Worm (Caenorhabditis elegans) whole organism, midembryonic: ENCODE data around the gene fbxb-19.

Source experiments
- cog-1 ChIP-seq: sonication (generic microtip); optimal IDR thresholded peaks from 2 replicates; lab custom pipeline; 2016; ENCODE audit warnings: missing genetic modification characterization, missing compliant biosample characterization
- flt-1 ChIP-seq: fragments of 200-800 bp; sonication (Bioruptor generic); IDR thresholded peaks from 2 replicates; pipeline ENCODE4 v1.3.6; 2022; ENCODE audit warnings: missing genetic modification characterization, missing compliant biosample characterization
- klf-2 ChIP-seq: fragments of 200-800 bp; sonication (Bioruptor generic); conservative IDR thresholded peaks from 2 replicates; pipeline ENCODE4 v1.3.6; 2022; ENCODE audit warnings: missing genetic modification reagents, missing genetic modification characterization, missing compliant biosample characterization
- med-1 ChIP-seq: sonication (generic microtip); optimal IDR thresholded peaks from 2 replicates; lab custom pipeline; 2017; ENCODE audit warnings: missing genetic modification characterization, mild to moderate bottlenecking, missing compliant biosample characterization, antibody characterized with exemption, missing genetic modification reagents; ENCODE audit not compliant: insufficient read depth
- ref-1 ChIP-seq: fragments of 200-800 bp; sonication (Bioruptor generic); conservative IDR thresholded peaks from 2 replicates; pipeline ENCODE4 v1.3.6; 2022; ENCODE audit warnings: missing genetic modification reagents, missing genetic modification characterization, missing compliant biosample characterization
- ztf-23 ChIP-seq: fragments of 200-800 bp; sonication (Bioruptor generic); IDR thresholded peaks from 2 replicates; pipeline ENCODE4 v1.3.6; 2022; ENCODE audit warnings: missing genetic modification reagents, missing genetic modification characterization, missing compliant biosample characterization
- ztf-29 ChIP-seq: fragments of 200-800 bp; sonication (Bioruptor generic); IDR thresholded peaks from 2 replicates; pipeline ENCODE4 v1.3.6; 2022; ENCODE audit warnings: missing genetic modification reagents, missing genetic modification characterization, missing compliant biosample characterization

DNA sequence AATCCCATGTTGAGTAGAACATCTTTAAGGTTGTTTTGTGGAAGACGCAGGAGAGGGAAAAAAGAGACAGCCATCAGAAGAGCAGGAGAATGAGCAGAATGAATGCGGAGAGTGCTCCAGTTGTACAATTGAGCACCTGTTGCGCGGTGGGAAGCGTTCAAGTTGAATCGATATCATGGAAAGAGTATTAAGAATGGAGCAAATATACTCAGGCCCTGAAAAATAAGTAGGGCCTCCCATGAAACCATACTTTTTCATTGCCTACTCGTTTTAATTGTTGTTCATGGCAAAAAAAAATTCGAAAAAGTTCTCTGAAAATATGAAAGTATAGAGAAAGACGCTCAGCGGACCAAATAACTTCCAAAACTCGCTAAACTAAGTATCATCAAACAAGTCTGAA, 30.2 kb upstream of the fbxb-19 start, which contains the start of gene fbxb-48:
- no peak for TF ChIP-seq cog-1 (tag; lab: Kevin White, UChicago)
- no peak for TF ChIP-seq flt-1 (GFP tag; lab: Robert Waterston, UW)
- no peak for TF ChIP-seq ztf-23 (GFP tag; lab: Robert Waterston, UW)
- no peak for TF ChIP-seq med-1 (GFP tag; lab: Kevin White, UChicago)
- TF ChIP-seq ztf-29 (GFP tag; lab: Robert Waterston, UW) = no peak
- no peak for TF ChIP-seq ref-1
- no peak for TF ChIP-seq klf-2
